Fruit fly (Drosophila melanogaster) whole organism: ENCODE data around the gene CG8202.

Experiments used
- CG8478 ChIP-seq: fragments of >200 bp; optimal IDR thresholded peaks from 2 replicates; lab custom pipeline; 2018; ENCODE audit warnings: inconsistent platforms
- Dll ChIP-seq: fragments of >200 bp; optimal IDR thresholded peaks from 2 replicates; lab custom pipeline; 2017
- EcR ChIP-seq, 2 experiments: fragments of >200 bp; optimal IDR thresholded peaks; 2 replicates each; lab custom pipeline; 2017; ENCODE audit warnings: missing biosample characterization in 2 of 2, missing genetic modification characterization in 2 of 2, missing genetic modification reagents in 2 of 2
- pan ChIP-seq: fragments of >200 bp; optimal IDR thresholded peaks from 2 replicates; lab custom pipeline; 2017
- psq ChIP-seq: fragments of >200 bp; optimal IDR thresholded peaks from 2 replicates; lab custom pipeline; 2017
- usp ChIP-seq: fragments of >200 bp; optimal IDR thresholded peaks from 2 replicates; lab custom pipeline; 2017; ENCODE audit warnings: missing biosample characterization, missing genetic modification characterization, mixed read lengths

Gene CG8202

dm6 chr3R:8731597-8732263, at the start of gene CG8202, which contains the start of gene M1BP:
TSS of gene CG8202 (plus strand) at chr3R:8732091.
TSS of gene M1BP (minus strand) at chr3R:8731698.
- TF ChIP-seq EcR (GFP tag; optimal IDR thresholded peaks at IDR 0.05; lab: Kevin White, UChicago) (no peak), psq (no peak), usp (no peak), Dll (lab: Kevin White, UChicago) (no peak)

- TF ChIP-seq CG8478 (lab: Kevin White, UChicago) (no peak), usp (no peak), EcR (GFP tag; optimal IDR thresholded peaks at IDR 0.05; lab: Kevin White, UChicago) (no peak), pan (lab: Kevin White, UChicago) (no peak), Dll (lab: Kevin White, UChicago) (no peak), psq (no peak)
Observed at dm6 chr3R:8683280-8683679, 48.6 kb upstream of the CG8202 start.

- no peak for TF ChIP-seq usp
Observed at dm6 chr3R:8684328-8685177, 47.3 kb upstream of the CG8202 start, which contains the start of gene CG44227. TSS of gene CG44227 (minus strand) at chr3R:8685176.

- no peak for TF ChIP-seq pan (lab: Kevin White, UChicago)
- TF ChIP-seq usp: no peak
- no peak for TF ChIP-seq CG8478 (lab: Kevin White, UChicago)
- no peak for TF ChIP-seq Dll (lab: Kevin White, UChicago)
- TF ChIP-seq EcR (GFP tag; optimal IDR thresholded peaks at IDR 0.05; lab: Kevin White, UChicago): no peak
- no peak for TF ChIP-seq psq
Observed at dm6 chr3R:8686446-8686845, 45.4 kb upstream of the CG8202 start.

- TF ChIP-seq psq (no peak), Dll (lab: Kevin White, UChicago) (no peak), pan (lab: Kevin White, UChicago) (no peak), usp (no peak), CG8478 (lab: Kevin White, UChicago) (no peak), EcR (GFP tag; optimal IDR thresholded peaks at IDR 0.05; lab: Kevin White, UChicago) (no peak)
Observed at dm6 chr3R:8694110-8694826, 37.6 kb upstream of the CG8202 start.

dm6 chr3R:8697772-8698259, 34.1 kb upstream of the CG8202 start, which contains the start of gene hb:
TSS of gene hb (minus strand) at chr3R:8697822.
- no peak for TF ChIP-seq pan (lab: Kevin White, UChicago)
- TF ChIP-seq usp: no peak
- no peak for TF ChIP-seq psq
- no peak for TF ChIP-seq CG8478 (lab: Kevin White, UChicago)

dm6 chr3R:8699230-8699629, 32.7 kb upstream of the CG8202 start:
- TF ChIP-seq CG8478 (lab: Kevin White, UChicago): no peak
- no peak for TF ChIP-seq pan (lab: Kevin White, UChicago)
- no peak for TF ChIP-seq psq
- no peak for TF ChIP-seq EcR (GFP tag; optimal IDR thresholded peaks at IDR 0.05; lab: Kevin White, UChicago)
- TF ChIP-seq usp: no peak

- TF ChIP-seq pan (lab: Kevin White, UChicago) (no peak), EcR (GFP tag; optimal IDR thresholded peaks at IDR 0.05; lab: Kevin White, UChicago) (no peak), psq (no peak)
Observed at dm6 chr3R:8700660-8701059, 31.2 kb upstream of the CG8202 start.

dm6 chr3R:8701197-8701596, 30.7 kb upstream of the CG8202 start:
- TF ChIP-seq usp: no peak
- no peak for TF ChIP-seq pan (lab: Kevin White, UChicago)
- no peak for TF ChIP-seq Dll (lab: Kevin White, UChicago)
- TF ChIP-seq EcR (GFP tag; optimal IDR thresholded peaks at IDR 0.05; lab: Kevin White, UChicago): no peak
- no peak for TF ChIP-seq CG8478 (lab: Kevin White, UChicago)
- TF ChIP-seq psq: no peak

dm6 chr3R:8704669-8705068, 27.2 kb upstream of the CG8202 start:
- no peak for TF ChIP-seq psq

- TF ChIP-seq Dll (lab: Kevin White, UChicago) (no peak), EcR (GFP tag; optimal IDR thresholded peaks at IDR 0.05; lab: Kevin White, UChicago) (no peak), psq (no peak), pan (lab: Kevin White, UChicago) (no peak), CG8478 (lab: Kevin White, UChicago) (no peak), usp (no peak)
Observed at dm6 chr3R:8705323-8706097, 26.4 kb upstream of the CG8202 start.

dm6 chr3R:8707166-8707565, 24.7 kb upstream of the CG8202 start:
- TF ChIP-seq EcR (GFP tag; optimal IDR thresholded peaks at IDR 0.05; lab: Kevin White, UChicago) (no peak), psq (no peak), pan (lab: Kevin White, UChicago) (no peak), usp (no peak), Dll (lab: Kevin White, UChicago) (no peak), CG8478 (lab: Kevin White, UChicago) (no peak)
